Worm (Caenorhabditis elegans): Measurements from ENCODE around the gene C53A5.2.

ce11 chrV:14491097-14491496 is 31.9 kb downstream of the C53A5.2 start:
- no peak for TF ChIP-seq ceh-39 (tag; optimal IDR thresholded peaks at IDR 0.05)
- no peak for TF ChIP-seq ceh-83 (GFP tag; optimal IDR thresholded peaks at IDR 0.05)
- no peak for TF ChIP-seq nhr-237 (tag; optimal IDR thresholded peaks at IDR 0.05)
- TF ChIP-seq nhr-76 (tag; optimal IDR thresholded peaks at IDR 0.05), result no peak
- no peak for TF ChIP-seq ztf-11 (tag; optimal IDR thresholded peaks at IDR 0.05)
- peak; percentile 92 for TF ChIP-seq ces-1 (GFP tag; optimal IDR thresholded peaks at IDR 0.05)
- TF ChIP-seq pha-4 (tag; optimal IDR thresholded peaks at IDR 0.05), result no peak
- TF ChIP-seq mep-1 (tag; optimal IDR thresholded peaks at IDR 0.05), result no peak
- no peak for TF ChIP-seq blmp-1 (tag; optimal IDR thresholded peaks at IDR 0.05)
- TF ChIP-seq unc-120 (tag; optimal IDR thresholded peaks at IDR 0.05; ENCODE audit: poor library complexity, severe bottlenecking), result no peak
- TF ChIP-seq snpc-4 (tag; optimal IDR thresholded peaks at IDR 0.05), result no peak
